Fruit fly (Drosophila melanogaster): ENCODE measurements around the gene BuGZ.

The BuGZ gene

dm6 chr2L:16761891-16762290 lies 18.7 kb downstream of the BuGZ start:
- TF ChIP-seq noc (tag; optimal IDR thresholded peaks at IDR 0.05) = no peak

dm6 chr2L:16764480-16764879 lies 21.3 kb downstream of the BuGZ start:
- TF ChIP-seq noc (tag; optimal IDR thresholded peaks at IDR 0.05) = no peak

- TF ChIP-seq noc (tag; optimal IDR thresholded peaks at IDR 0.05) = no peak
Observed at dm6 chr2L:16766070-16766752, 23.0 kb downstream of the BuGZ start, which contains the start of gene Mhc. TSS of gene Mhc (plus strand) at chr2L:16766566.

dm6 chr2L:16787548-16787947 lies 44.3 kb downstream of the BuGZ start:
- no peak for TF ChIP-seq noc (tag; optimal IDR thresholded peaks at IDR 0.05)

- TF ChIP-seq noc (tag; optimal IDR thresholded peaks at IDR 0.05) = no peak
Observed at dm6 chr2L:16788885-16789284, 45.7 kb downstream of the BuGZ start.

- TF ChIP-seq noc (tag; optimal IDR thresholded peaks at IDR 0.05) = no peak
Observed at dm6 chr2L:16789880-16790279, 46.7 kb downstream of the BuGZ start.

- TF ChIP-seq noc (tag; optimal IDR thresholded peaks at IDR 0.05) = peak; percentile 16
Observed at dm6 chr2L:16790671-16791270, 47.6 kb downstream of the BuGZ start, which contains the start of gene Cyt-b5-r. TSS of gene Cyt-b5-r (minus strand) at chr2L:16790721.

dm6 chr2L:16791345-16791744 lies 48.1 kb downstream of the BuGZ start, which contains the start of gene CG17928:
TSS of gene CG17928 (plus strand) at chr2L:16791568.
- TF ChIP-seq noc (tag; optimal IDR thresholded peaks at IDR 0.05) = no peak

- TF ChIP-seq noc (tag; optimal IDR thresholded peaks at IDR 0.05) = no peak
Observed at dm6 chr2L:16793970-16794369, 50.8 kb downstream of the BuGZ start, which contains the start of gene Ugt37C2. TSS of gene Ugt37C2 (plus strand) at chr2L:16794211.

dm6 chr2L:16796104-16796645 lies 53.0 kb downstream of the BuGZ start, which contains the start of gene Ugt37E1:
TSS of gene Ugt37E1 (plus strand) at chr2L:16796595.
- TF ChIP-seq noc (tag; optimal IDR thresholded peaks at IDR 0.05) = no peak

- TF ChIP-seq noc (tag; optimal IDR thresholded peaks at IDR 0.05) = peak; percentile 25
Observed at dm6 chr2L:16798705-16799104, 55.5 kb downstream of the BuGZ start, which contains the start of gene Ugt37D1. TSS of gene Ugt37D1 (plus strand) at chr2L:16799025.

dm6 chr2L:16799496-16799895 lies 56.3 kb downstream of the BuGZ start:
- no peak for TF ChIP-seq noc (tag; optimal IDR thresholded peaks at IDR 0.05)

dm6 chr2L:16801578-16802152 lies 58.5 kb downstream of the BuGZ start:
- TF ChIP-seq noc (tag; optimal IDR thresholded peaks at IDR 0.05) = no peak

All from whole organism, larva.